Worm (Caenorhabditis elegans) whole organism, mixed stage, embryonic: Measurements from ENCODE around the gene lsm-3.
A peak's percentile ranks its signal among the peaks of the same experiment; 100 is the strongest.

Source experiments
- M03D4.4 ChIP-seq: sonication (generic microtip); optimal IDR thresholded peaks from 2 replicates; lab custom pipeline; 2017; ENCODE audit warnings: mild to moderate bottlenecking, missing genetic modification characterization, missing compliant biosample characterization
- ces-1 ChIP-seq: fragments of 150-350 bp; optimal IDR thresholded peaks from 2 replicates; lab custom pipeline; 2014; ENCODE audit warnings: missing biosample characterization, missing genetic modification reagents, missing genetic modification characterization
- lin-32 ChIP-seq: fragments of 200-800 bp; sonication (Bioruptor generic); optimal IDR thresholded peaks from 2 replicates; lab custom pipeline; 2018; ENCODE audit warnings: mild to moderate bottlenecking, missing genetic modification characterization, missing compliant biosample characterization
- lsy-2 ChIP-seq: fragments of 150-350 bp; optimal IDR thresholded peaks from 2 replicates; lab custom pipeline; 2014; ENCODE audit warnings: missing biosample characterization, missing genetic modification characterization
- mep-1 ChIP-seq: fragments of 150-350 bp; optimal IDR thresholded peaks from 2 replicates; lab custom pipeline; 2017; ENCODE audit warnings: missing biosample characterization, missing genetic modification reagents, missing genetic modification characterization, inconsistent platforms
- nhr-237 ChIP-seq: fragments of 150-350 bp; optimal IDR thresholded peaks from 2 replicates; lab custom pipeline; 2014; ENCODE audit warnings: missing biosample characterization, missing genetic modification characterization
- nhr-76 ChIP-seq: sonication (generic microtip); optimal IDR thresholded peaks from 2 replicates; lab custom pipeline; 2017; ENCODE audit warnings: missing biosample characterization, missing genetic modification characterization
- pha-4 ChIP-seq: fragments of 150-350 bp; optimal IDR thresholded peaks from 2 replicates; lab custom pipeline; 2018; ENCODE audit warnings: missing biosample characterization, missing genetic modification reagents, missing genetic modification characterization
- sptf-1 ChIP-seq: sonication (generic microtip); optimal IDR thresholded peaks from 2 replicates; lab custom pipeline; 2017; ENCODE audit warnings: mild to moderate bottlenecking, missing genetic modification characterization, moderate library complexity, missing compliant biosample characterization
- unc-120 ChIP-seq: sonication (generic microtip); optimal IDR thresholded peaks from 2 replicates; lab custom pipeline; 2017; ENCODE audit warnings: missing genetic modification characterization, missing compliant biosample characterization; ENCODE audit not compliant: poor library complexity, severe bottlenecking
- unc-39 ChIP-seq: fragments of 150-350 bp; optimal IDR thresholded peaks from 2 replicates; lab custom pipeline; 2014; ENCODE audit warnings: missing biosample characterization, missing genetic modification characterization
- unc-62 ChIP-seq: fragments of 150-350 bp; optimal IDR thresholded peaks from 2 replicates; lab custom pipeline; 2014; ENCODE audit warnings: missing biosample characterization, missing genetic modification reagents, missing genetic modification characterization
- zip-8 ChIP-seq: fragments of 150-350 bp; optimal IDR thresholded peaks from 2 replicates; lab custom pipeline; 2014; ENCODE audit warnings: missing biosample characterization, missing genetic modification characterization
- ztf-11 ChIP-seq: fragments of 150-350 bp; optimal IDR thresholded peaks from 2 replicates; lab custom pipeline; 2014; ENCODE audit warnings: missing biosample characterization, missing genetic modification characterization

DNA sequence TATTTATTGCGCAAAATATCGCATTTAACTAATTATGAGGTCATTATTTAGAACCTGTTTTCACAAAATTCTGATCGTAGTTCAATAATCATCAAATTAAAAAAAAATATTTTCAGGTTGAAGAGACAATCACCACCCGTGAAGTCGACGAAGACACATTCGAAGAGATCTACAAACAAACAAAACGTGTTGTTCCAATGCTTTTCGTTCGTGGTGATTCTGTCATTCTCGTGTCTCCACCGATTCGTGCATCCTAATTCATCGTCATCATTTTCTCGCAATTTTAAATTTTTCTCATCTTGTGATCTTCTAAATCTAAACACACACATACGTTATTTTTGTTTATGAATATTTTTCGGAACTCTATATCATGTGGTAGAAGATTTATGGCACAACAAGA is 1.8 kb downstream of the lsm-3 start:
- TF ChIP-seq unc-39 (tag; lab: Kevin White, UChicago) (no peak), sptf-1 (tag; lab: Kevin White, UChicago) (no peak), pha-4 (no peak), ztf-11 (tag; lab: Kevin White, UChicago) (no peak), ces-1 (no peak), lsy-2 (tag; lab: Kevin White, UChicago) (no peak), zip-8 (no peak), unc-120 (tag; lab: Kevin White, UChicago) (no peak), nhr-237 (tag; lab: Kevin White, UChicago) (peak; percentile 3), lin-32 (GFP tag; lab: Kevin White, UChicago) (no peak), nhr-76 (tag; lab: Kevin White, UChicago) (no peak), mep-1 (tag; lab: Kevin White, UChicago) (no peak), unc-62 (GFP tag; lab: Kevin White, UChicago) (no peak), M03D4.4 (tag; lab: Kevin White, UChicago) (no peak)
